Worm (Caenorhabditis elegans): Measurements from ENCODE around the gene srw-77.

Gene srw-77

ce11 chrV:16617462-16617861 lies 26.0 kb downstream of the srw-77 start, which contains the start of gene Y70C5A.4:
Y70C5A.4 (plus strand) TSS chrV:16617762.
- TF ChIP-seq hnd-1 (tag; optimal IDR thresholded peaks at IDR 0.05): no peak
- no peak for TF ChIP-seq B0310.2 (tag; optimal IDR thresholded peaks at IDR 0.05)

- TF ChIP-seq sea-1 (GFP tag; conservative IDR thresholded peaks at IDR 0.05) (no peak), ama-1 (optimal IDR thresholded peaks at IDR 0.05) (no peak), B0310.2 (tag; optimal IDR thresholded peaks at IDR 0.05) (no peak), ets-7 (tag; optimal IDR thresholded peaks at IDR 0.05) (no peak), tbx-11 (GFP tag; IDR thresholded peaks at IDR 0.05) (no peak), hmg-4 (GFP tag; optimal IDR thresholded peaks at IDR 0.05) (no peak), tra-4 (tag; optimal IDR thresholded peaks at IDR 0.05) (no peak), ceh-36 (tag; optimal IDR thresholded peaks at IDR 0.05) (no peak), ceh-13 (GFP tag; optimal IDR thresholded peaks at IDR 0.05) (no peak)
Observed at ce11 chrV:16610791-16611385, 32.6 kb downstream of the srw-77 start, which contains the start of gene srw-54. srw-54 (plus strand) TSS chrV:16611335.

- TF ChIP-seq hnd-1 (tag; optimal IDR thresholded peaks at IDR 0.05) (no peak), B0310.2 (tag; optimal IDR thresholded peaks at IDR 0.05) (no peak), hmbx-1 (tag; optimal IDR thresholded peaks at IDR 0.05) (no peak), ama-1 (optimal IDR thresholded peaks at IDR 0.05) (no peak), ceh-13 (GFP tag; optimal IDR thresholded peaks at IDR 0.05) (no peak), aly-1 (tag; optimal IDR thresholded peaks at IDR 0.05) (no peak), tbx-37 (GFP tag; conservative IDR thresholded peaks at IDR 0.05) (no peak), tra-4 (tag; optimal IDR thresholded peaks at IDR 0.05) (no peak), ets-7 (tag; optimal IDR thresholded peaks at IDR 0.05) (no peak)
Observed at ce11 chrV:16610094-16610493, 33.4 kb downstream of the srw-77 start.

ce11 chrV:16608478-16608877 lies 35.0 kb downstream of the srw-77 start:
- no peak for TF ChIP-seq tra-4 (tag; optimal IDR thresholded peaks at IDR 0.05)
- no peak for TF ChIP-seq sea-1 (GFP tag; conservative IDR thresholded peaks at IDR 0.05)
- no peak for TF ChIP-seq ets-7 (tag; optimal IDR thresholded peaks at IDR 0.05)
- TF ChIP-seq flt-1 (GFP tag; IDR thresholded peaks at IDR 0.05): no peak
- TF ChIP-seq ama-1 (optimal IDR thresholded peaks at IDR 0.05): no peak
- no peak for TF ChIP-seq tbx-11 (GFP tag; IDR thresholded peaks at IDR 0.05)
- no peak for TF ChIP-seq scrt-1 (GFP tag; IDR thresholded peaks at IDR 0.05)
- TF ChIP-seq F13C5.2 (tag; optimal IDR thresholded peaks at IDR 0.05): no peak
- no peak for TF ChIP-seq aly-1 (tag; optimal IDR thresholded peaks at IDR 0.05)
- no peak for TF ChIP-seq ceh-13 (GFP tag; optimal IDR thresholded peaks at IDR 0.05)

- TF ChIP-seq aly-1 (tag; optimal IDR thresholded peaks at IDR 0.05): no peak
Observed at ce11 chrV:16606313-16606712, 37.1 kb downstream of the srw-77 start, which contains the start of gene Y32B12C.1. Y32B12C.1 (plus strand) TSS chrV:16606613.

- TF ChIP-seq aly-1 (tag; optimal IDR thresholded peaks at IDR 0.05): no peak
- no peak for TF ChIP-seq hnd-1 (tag; optimal IDR thresholded peaks at IDR 0.05)
- TF ChIP-seq tra-4 (tag; optimal IDR thresholded peaks at IDR 0.05): no peak
Observed at ce11 chrV:16605463-16605862, 38.0 kb downstream of the srw-77 start.

ce11 chrV:16604301-16604700 lies 39.2 kb downstream of the srw-77 start:
- no peak for TF ChIP-seq ets-7 (tag; optimal IDR thresholded peaks at IDR 0.05)
- TF ChIP-seq ceh-13 (GFP tag; optimal IDR thresholded peaks at IDR 0.05): no peak
- no peak for TF ChIP-seq tbx-11 (GFP tag; IDR thresholded peaks at IDR 0.05)
- TF ChIP-seq ceh-36 (tag; optimal IDR thresholded peaks at IDR 0.05): no peak
- no peak for TF ChIP-seq hmbx-1 (tag; optimal IDR thresholded peaks at IDR 0.05)
- TF ChIP-seq tra-4 (tag; optimal IDR thresholded peaks at IDR 0.05): no peak
- no peak for TF ChIP-seq tbx-37 (GFP tag; conservative IDR thresholded peaks at IDR 0.05)
- no peak for TF ChIP-seq scrt-1 (GFP tag; IDR thresholded peaks at IDR 0.05)

- TF ChIP-seq ceh-13 (GFP tag; optimal IDR thresholded peaks at IDR 0.05) (no peak), tra-4 (tag; optimal IDR thresholded peaks at IDR 0.05) (no peak), tbx-11 (GFP tag; IDR thresholded peaks at IDR 0.05) (no peak), aly-1 (tag; optimal IDR thresholded peaks at IDR 0.05) (no peak), F13C5.2 (tag; optimal IDR thresholded peaks at IDR 0.05) (no peak), pes-1 (GFP tag; IDR thresholded peaks at IDR 0.05) (no peak), hmg-4 (GFP tag; optimal IDR thresholded peaks at IDR 0.05) (no peak), ets-7 (tag; optimal IDR thresholded peaks at IDR 0.05) (no peak), tbx-37 (GFP tag; conservative IDR thresholded peaks at IDR 0.05) (no peak), ceh-36 (tag; optimal IDR thresholded peaks at IDR 0.05) (no peak), sea-1 (GFP tag; conservative IDR thresholded peaks at IDR 0.05) (no peak), hnd-1 (tag; optimal IDR thresholded peaks at IDR 0.05) (no peak), flt-1 (GFP tag; IDR thresholded peaks at IDR 0.05) (no peak), B0310.2 (tag; optimal IDR thresholded peaks at IDR 0.05) (no peak), scrt-1 (GFP tag; IDR thresholded peaks at IDR 0.05) (no peak), hmbx-1 (tag; optimal IDR thresholded peaks at IDR 0.05) (no peak), ama-1 (optimal IDR thresholded peaks at IDR 0.05) (no peak)
Observed at ce11 chrV:16603102-16603501, 40.4 kb downstream of the srw-77 start, which contains the start of gene T03E6.8. T03E6.8 (minus strand) TSS chrV:16603202.

- TF ChIP-seq tbx-37 (GFP tag; conservative IDR thresholded peaks at IDR 0.05) (no peak), aly-1 (tag; optimal IDR thresholded peaks at IDR 0.05) (no peak), hmbx-1 (tag; optimal IDR thresholded peaks at IDR 0.05) (no peak), B0310.2 (tag; optimal IDR thresholded peaks at IDR 0.05) (no peak), hmg-4 (GFP tag; optimal IDR thresholded peaks at IDR 0.05) (no peak), tbx-11 (GFP tag; IDR thresholded peaks at IDR 0.05) (no peak)
Observed at ce11 chrV:16600623-16601022, 42.8 kb downstream of the srw-77 start, which contains the start of gene T03E6.9. T03E6.9 (minus strand) TSS chrV:16600723.
